Fruit fly (Drosophila melanogaster): ENCODE measurements around the gene CCDC53.

CCDC53 gene

DNA sequence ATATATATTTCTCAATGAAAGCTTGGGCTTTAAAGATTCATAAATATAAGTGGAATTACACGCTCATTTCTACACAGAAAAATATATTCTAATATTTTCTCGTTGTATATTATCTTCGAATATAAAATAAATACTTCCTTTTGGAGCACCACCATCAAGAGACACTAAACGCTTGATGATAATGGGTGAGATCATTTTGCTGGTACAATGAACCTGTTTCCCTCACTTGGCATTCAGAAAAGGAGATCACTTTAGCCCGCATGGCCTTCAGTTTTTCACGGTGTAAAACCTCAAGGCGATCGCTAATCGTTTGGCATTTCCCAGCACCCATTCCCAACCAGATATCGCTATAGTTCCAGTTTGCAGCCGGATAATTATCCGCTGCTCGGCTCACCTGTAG is 34.9 kb upstream of the CCDC53 start (continued):
- peak; percentile 67 for TF ChIP-seq dsx (GFP tag; optimal IDR thresholded peaks at IDR 0.05; ENCODE audit: poor library complexity, severe bottlenecking)
- TF ChIP-seq CG31627 (GFP tag; optimal IDR thresholded peaks at IDR 0.05), result peak; percentile 25
- TF ChIP-seq CG10669 (GFP tag; optimal IDR thresholded peaks at IDR 0.05), result peak; percentile 72
- TF ChIP-seq CG32006 (GFP tag; optimal IDR thresholded peaks at IDR 0.05), result peak; percentile 56
- TF ChIP-seq eg (GFP tag; IDR thresholded peaks at IDR 0.05), result no peak; the same call in 2 of the 3 replicates
- no peak for TF ChIP-seq Eip93F (GFP tag; optimal IDR thresholded peaks at IDR 0.05)
- peak; percentile 42 for TF ChIP-seq CG8319 (GFP tag; optimal IDR thresholded peaks at IDR 0.05)
- TF ChIP-seq Sox14 (GFP tag; optimal IDR thresholded peaks at IDR 0.05), result peak; percentile 42
- peak; percentile 48 for TF ChIP-seq achi (GFP tag; optimal IDR thresholded peaks at IDR 0.05)
- peak; percentile 48 for TF ChIP-seq acj6 (GFP tag; optimal IDR thresholded peaks at IDR 0.05)
- TF ChIP-seq CG6808 (GFP tag; optimal IDR thresholded peaks at IDR 0.05), result peak; percentile 71
- peak; percentile 68 for TF ChIP-seq CG15336 (GFP tag; IDR thresholded peaks at IDR 0.05)
- peak; percentile 37 for TF ChIP-seq lz (GFP tag; optimal IDR thresholded peaks at IDR 0.05)
- TF ChIP-seq CG10631 (GFP tag; optimal IDR thresholded peaks at IDR 0.05), result peak; percentile 38
- peak; percentile 20 for TF ChIP-seq CG4318 (GFP tag; optimal IDR thresholded peaks at IDR 0.05)
- no peak for TF ChIP-seq Blimp-1 (GFP tag; optimal IDR thresholded peaks at IDR 0.05)
- TF ChIP-seq CG8632 (GFP tag; optimal IDR thresholded peaks at IDR 0.05), result peak; percentile 15
- TF ChIP-seq salr (GFP tag; optimal IDR thresholded peaks at IDR 0.05), result peak in 1 of 2 experiments; percentile 14
- TF ChIP-seq CG3032 (tag; optimal IDR thresholded peaks at IDR 0.05), result peak; percentile 68
- TF ChIP-seq Ets96B (tag; optimal IDR thresholded peaks at IDR 0.05), result peak; percentile 33
- peak; percentile 42; the same call in 1 of the 2 replicates for TF ChIP-seq Gug (GFP tag; IDR thresholded peaks at IDR 0.05)
- peak; percentile 66 for TF ChIP-seq topi (GFP tag; optimal IDR thresholded peaks at IDR 0.05)
- TF ChIP-seq Sox15 (GFP tag; optimal IDR thresholded peaks at IDR 0.05), result peak; percentile 24
- peak; percentile 2 for TF ChIP-seq Sox102F (GFP tag; optimal IDR thresholded peaks at IDR 0.05)
- no peak for TF ChIP-seq Ets21C (GFP tag; optimal IDR thresholded peaks at IDR 0.05)
- peak; percentile 57 for TF ChIP-seq CG1621 (tag; optimal IDR thresholded peaks at IDR 0.05)
- TF ChIP-seq Lpt (GFP tag; optimal IDR thresholded peaks at IDR 0.05), result peak; percentile 34
- TF ChIP-seq Hr38 (GFP tag; optimal IDR thresholded peaks at IDR 0.05), result no peak
- TF ChIP-seq Smox (GFP tag; optimal IDR thresholded peaks at IDR 0.05), result peak; percentile 55
- peak; percentile 64 for TF ChIP-seq OdsH (GFP tag; optimal IDR thresholded peaks at IDR 0.05)
- TF ChIP-seq pdm3 (GFP tag; optimal IDR thresholded peaks at IDR 0.05), result peak; percentile 61
- peak; percentile 53 for TF ChIP-seq fd59A (GFP tag; optimal IDR thresholded peaks at IDR 0.05)
- TF ChIP-seq CG8119 (GFP tag; IDR thresholded peaks at IDR 0.05), result peak; percentile 76
- peak; percentile 2 for TF ChIP-seq CG11762 (GFP tag; optimal IDR thresholded peaks at IDR 0.05; ENCODE audit: insufficient read depth)
- peak; percentile 35 for TF ChIP-seq CG9139 (GFP tag; optimal IDR thresholded peaks at IDR 0.05)
- peak; percentile 49 for TF ChIP-seq CG6163 (GFP tag; IDR thresholded peaks at IDR 0.05)
- TF ChIP-seq CG11902 (GFP tag; optimal IDR thresholded peaks at IDR 0.05), result peak; percentile 24
- TF ChIP-seq vri (GFP tag; optimal IDR thresholded peaks at IDR 0.05), result peak; percentile 30

dm6 chr2L:8007160-8007876 is 33.6 kb upstream of the CCDC53 start, which contains the start of gene Spn28Dc:
Gene Spn28Dc (minus strand): TSS chr2L:8007210.
- TF ChIP-seq CG11762 (GFP tag; optimal IDR thresholded peaks at IDR 0.05; ENCODE audit: insufficient read depth), result peak; percentile 4
- no peak for TF ChIP-seq CG4318 (GFP tag; optimal IDR thresholded peaks at IDR 0.05)
- peak; percentile 10 for TF ChIP-seq Eip93F (GFP tag; optimal IDR thresholded peaks at IDR 0.05)
- no peak for TF ChIP-seq topi (GFP tag; optimal IDR thresholded peaks at IDR 0.05)
- TF ChIP-seq CG31627 (GFP tag; optimal IDR thresholded peaks at IDR 0.05), result no peak
- TF ChIP-seq spab (GFP tag; optimal IDR thresholded peaks at IDR 0.05), result no peak
- TF ChIP-seq net (GFP tag; optimal IDR thresholded peaks at IDR 0.05), result no peak
- no peak for TF ChIP-seq pdm3 (GFP tag; optimal IDR thresholded peaks at IDR 0.05)
- peak; percentile 96 for TF ChIP-seq dsx (GFP tag; optimal IDR thresholded peaks at IDR 0.05; ENCODE audit: poor library complexity, severe bottlenecking)
- peak; percentile 60 for TF ChIP-seq CG16779 (tag; optimal IDR thresholded peaks at IDR 0.05)
- no peak for TF ChIP-seq esn (GFP tag; optimal IDR thresholded peaks at IDR 0.05)
- TF ChIP-seq dac (GFP tag; optimal IDR thresholded peaks at IDR 0.05), result no peak
- peak; percentile 19; the same call in 1 of the 3 replicates for TF ChIP-seq CG6163 (GFP tag; IDR thresholded peaks at IDR 0.05)
- TF ChIP-seq achi (GFP tag; optimal IDR thresholded peaks at IDR 0.05), result no peak
- TF ChIP-seq Hr39 (GFP tag; optimal IDR thresholded peaks at IDR 0.05), result no peak
- TF ChIP-seq fd85E (GFP tag; optimal IDR thresholded peaks at IDR 0.05), result no peak
- TF ChIP-seq CG6792 (GFP tag; optimal IDR thresholded peaks at IDR 0.05), result peak; percentile 7
- TF ChIP-seq CG6854 (GFP tag; optimal IDR thresholded peaks at IDR 0.05), result peak; percentile 90
- TF ChIP-seq CG11294 (GFP tag; IDR thresholded peaks at IDR 0.05), result no peak
- TF ChIP-seq lz (GFP tag; optimal IDR thresholded peaks at IDR 0.05), result no peak
- TF ChIP-seq CG10631 (GFP tag; optimal IDR thresholded peaks at IDR 0.05), result no peak
- TF ChIP-seq CG9139 (GFP tag; optimal IDR thresholded peaks at IDR 0.05), result peak; percentile 64
- TF ChIP-seq CG3919 (GFP tag; optimal IDR thresholded peaks at IDR 0.05), result peak; percentile 20
